Fruit fly (Drosophila melanogaster) whole organism, pupa: ENCODE measurements around the gene S.

Experiments used
- CG10348 ChIP-seq: fragments of 200-800 bp; sonication (Bioruptor generic); IDR thresholded peaks from 2 replicates; pipeline ENCODE4 v1.3.6; 2022; ENCODE audit warnings: missing biosample characterization, missing genetic modification characterization
- CG14655 ChIP-seq: fragments of 200-800 bp; sonication (Bioruptor generic); optimal IDR thresholded peaks from 3 replicates; lab custom pipeline; 2017; ENCODE audit warnings: mild to moderate bottlenecking, missing biosample characterization, missing genetic modification reagents, missing genetic modification characterization
- CG15710 ChIP-seq: fragments of 200-800 bp; sonication (Bioruptor generic); optimal IDR thresholded peaks from 2 replicates; lab custom pipeline; 2018; ENCODE audit warnings: missing biosample characterization, mild to moderate bottlenecking, missing genetic modification characterization, moderate library complexity
- CG8159 ChIP-seq: fragments of 200-800 bp; sonication (Bioruptor generic); optimal IDR thresholded peaks from 3 replicates; lab custom pipeline; 2018; ENCODE audit warnings: missing biosample characterization, mild to moderate bottlenecking, missing genetic modification characterization, moderate library complexity
- EcR ChIP-seq: fragments of 200-800 bp; sonication (Bioruptor generic); optimal IDR thresholded peaks from 3 replicates; lab custom pipeline; 2019; ENCODE audit warnings: missing biosample characterization, missing genetic modification characterization, mild to moderate bottlenecking, moderate library complexity, missing genetic modification reagents
- fd96Ca ChIP-seq: fragments of 200-800 bp; sonication (Bioruptor generic); IDR thresholded peaks from 3 replicates; pipeline ENCODE4 v1.3.6; 2022; ENCODE audit warnings: missing biosample characterization, missing genetic modification characterization

- TF ChIP-seq CG10348 (no peak), EcR (GFP tag; lab: Kevin White, UChicago) (no peak), CG8159 (tag; lab: Kevin White, UChicago) (no peak), CG15710 (no peak), CG14655 (GFP tag; lab: Kevin White, UChicago) (no peak), fd96Ca (GFP tag; lab: Robert Waterston, UW) (no peak)
Observed at dm6 chr2L:1047245-1047644, 30.4 kb downstream of the S start.
